Worm (Caenorhabditis elegans): ENCODE data around the gene Y54G11A.9.
A peak's percentile ranks its signal among the peaks of the same experiment; 100 is the strongest.
"Not testable (repeated sequence)": the region's sequence is repeated elsewhere in the genome, so short reads cannot be mapped to it uniquely, and the experiment has no call there.

Gene Y54G11A.9

DNA sequence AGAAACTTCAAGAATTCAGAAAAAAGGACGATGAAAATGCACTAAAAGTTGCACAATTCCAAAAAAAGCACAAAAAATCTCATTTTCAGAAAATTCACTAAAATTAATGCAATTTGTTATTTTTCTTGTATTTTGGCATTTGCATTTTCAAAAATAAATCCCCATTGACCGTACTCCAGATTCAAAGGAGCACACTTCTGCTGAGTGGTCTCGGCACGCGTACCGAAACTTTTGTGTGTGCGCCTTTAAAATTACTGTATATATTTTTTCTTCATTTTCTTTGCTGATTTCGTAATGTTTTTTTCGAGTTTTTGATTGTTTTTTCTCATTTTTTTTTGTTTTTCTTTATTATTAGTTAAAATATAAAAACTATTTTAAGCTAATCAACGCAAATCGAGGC, 34.1 kb downstream of the Y54G11A.9 start:
- TF ChIP-seq mbf-1 (tag; optimal IDR thresholded peaks at IDR 0.05): no peak
- no peak for TF ChIP-seq alr-1 (tag; optimal IDR thresholded peaks at IDR 0.05)
- no peak for TF ChIP-seq lin-13 (GFP tag; optimal IDR thresholded peaks at IDR 0.05)
- no peak for TF ChIP-seq unc-62 (GFP tag; optimal IDR thresholded peaks at IDR 0.05)
- TF ChIP-seq Y55F3AM.14 (GFP tag; optimal IDR thresholded peaks at IDR 0.05): no peak
- TF ChIP-seq snpc-4 (tag; optimal IDR thresholded peaks at IDR 0.05): no peak
- TF ChIP-seq sem-4 (tag; optimal IDR thresholded peaks at IDR 0.05): no peak
- TF ChIP-seq F13H6.1 (tag; optimal IDR thresholded peaks at IDR 0.05): no peak
- no peak for TF ChIP-seq fos-1 (tag; optimal IDR thresholded peaks at IDR 0.05)
- no peak for TF ChIP-seq blmp-1 (tag; optimal IDR thresholded peaks at IDR 0.05; ENCODE audit: insufficient read depth)
- TF ChIP-seq nhr-10 (tag; optimal IDR thresholded peaks at IDR 0.05): no peak
- TF ChIP-seq nhr-12 (tag; optimal IDR thresholded peaks at IDR 0.05): no peak
- TF ChIP-seq mdl-1 (tag; optimal IDR thresholded peaks at IDR 0.05): no peak
- TF ChIP-seq elt-1 (tag; optimal IDR thresholded peaks at IDR 0.05): no peak
- no peak for TF ChIP-seq lin-11 (tag; optimal IDR thresholded peaks at IDR 0.05)
- TF ChIP-seq ama-1 (optimal IDR thresholded peaks at IDR 0.05): no peak
- no peak for TF ChIP-seq nhr-23 (tag; optimal IDR thresholded peaks at IDR 0.05)
- no peak for TF ChIP-seq nhr-129 (tag; optimal IDR thresholded peaks at IDR 0.05)
- TF ChIP-seq mab-5 (tag; optimal IDR thresholded peaks at IDR 0.05): no peak

DNA sequence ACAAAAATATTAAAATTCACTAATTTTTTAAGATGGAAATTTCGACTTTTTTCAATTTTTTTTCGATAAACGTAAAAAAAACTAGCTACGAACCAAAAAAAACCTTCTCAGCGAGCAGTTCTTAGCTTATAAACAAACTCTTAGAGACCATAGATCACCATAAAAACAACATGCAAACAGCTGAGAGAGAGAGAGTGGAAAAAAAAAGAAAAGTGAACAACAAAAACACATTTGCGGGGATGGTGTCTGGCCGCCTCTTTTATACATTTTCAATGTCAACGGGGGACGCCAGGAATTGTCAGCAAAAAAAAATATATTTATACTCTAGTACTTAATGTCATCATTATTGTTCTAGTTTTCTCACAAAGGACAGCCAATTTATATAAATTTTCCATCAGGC, 34.7 kb downstream of the Y54G11A.9 start:
- TF ChIP-seq skn-1 (tag; optimal IDR thresholded peaks at IDR 0.05) (no peak), ztf-4 (tag; optimal IDR thresholded peaks at IDR 0.05) (no peak), unc-55 (GFP tag; optimal IDR thresholded peaks at IDR 0.05) (no peak), ceh-82 (tag; optimal IDR thresholded peaks at IDR 0.05) (no peak)

DNA sequence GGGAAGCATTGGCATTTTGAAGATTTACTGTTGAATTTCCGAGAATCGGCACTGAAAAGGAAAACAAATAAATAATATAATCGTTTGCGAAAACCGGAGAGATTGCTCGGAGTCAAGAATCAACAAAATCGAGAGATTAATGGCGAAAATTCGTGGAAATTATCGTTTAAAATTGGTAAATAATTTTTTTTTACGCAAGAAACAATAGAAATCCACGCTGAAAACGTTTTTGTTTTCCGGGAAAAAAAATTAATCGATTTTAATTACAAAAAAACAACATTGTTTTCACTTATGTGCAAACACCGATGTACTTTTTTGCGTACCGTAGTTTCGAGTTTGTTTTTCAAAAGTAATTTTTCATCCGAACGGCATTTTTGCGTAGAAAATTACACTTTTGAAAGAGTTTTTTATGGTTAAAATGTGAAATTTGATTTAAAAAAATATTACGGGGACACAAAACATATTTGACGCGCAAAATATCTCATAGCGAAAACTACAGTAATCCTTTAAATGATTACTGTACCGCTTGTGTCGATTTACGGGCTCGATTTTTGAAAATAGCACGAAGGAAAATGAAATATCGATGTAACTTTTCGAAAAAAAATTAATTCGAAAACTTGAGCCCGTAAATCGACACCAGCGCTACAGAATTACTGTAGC, 35.4 kb downstream of the Y54G11A.9 start, which contains the start of gene ctl-3:
Gene ctl-3 (minus strand): TSS at position 51 of the 660 bp plus-strand sequence.
- TF ChIP-seq ztf-1 (GFP tag; conservative IDR thresholded peaks at IDR 0.05) (no peak), nhr-12 (tag; optimal IDR thresholded peaks at IDR 0.05) (no peak), ztf-11 (tag; optimal IDR thresholded peaks at IDR 0.05) (no peak), nhr-11 (tag; optimal IDR thresholded peaks at IDR 0.05) (no peak), nhr-10 (tag; optimal IDR thresholded peaks at IDR 0.05) (no peak), nhr-23 (tag; optimal IDR thresholded peaks at IDR 0.05) (no peak), crh-2 (tag; optimal IDR thresholded peaks at IDR 0.05) (no peak), peb-1 (tag; optimal IDR thresholded peaks at IDR 0.05) (no peak), elt-3 (tag; optimal IDR thresholded peaks at IDR 0.05) (no peak), ZK546.5 (tag; optimal IDR thresholded peaks at IDR 0.05) (no peak), sma-3 (GFP tag; optimal IDR thresholded peaks at IDR 0.05) (no peak), mbf-1 (tag; optimal IDR thresholded peaks at IDR 0.05) (no peak), C34F6.9 (tag; optimal IDR thresholded peaks at IDR 0.05) (no peak)

DNA sequence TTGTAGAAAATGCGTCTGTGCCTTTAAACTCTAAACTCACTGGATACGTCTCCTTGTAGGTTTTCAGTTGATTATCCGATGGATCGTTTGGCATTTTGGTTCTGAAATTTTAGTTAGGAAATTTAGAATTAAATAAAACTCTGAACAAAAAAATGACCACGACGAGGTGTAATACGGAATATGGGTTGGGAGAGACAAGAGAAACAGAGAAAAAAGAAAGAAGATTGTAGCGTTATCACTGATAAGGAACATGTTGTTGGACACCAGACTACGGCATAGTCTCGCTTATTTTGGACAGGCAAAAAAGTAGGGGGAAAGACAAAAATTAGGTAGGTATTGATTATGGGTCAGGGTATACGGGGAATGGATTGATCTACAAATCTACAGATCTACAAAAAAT, 40.1 kb downstream of the Y54G11A.9 start, which contains the start of gene ctl-1:
Gene ctl-1 (minus strand): TSS at position 101 of the 400 bp plus-strand sequence.
- TF ChIP-seq elt-1, ztf-4, mbf-1 (tag; optimal IDR thresholded peaks at IDR 0.05): not testable (repeated sequence)

DNA sequence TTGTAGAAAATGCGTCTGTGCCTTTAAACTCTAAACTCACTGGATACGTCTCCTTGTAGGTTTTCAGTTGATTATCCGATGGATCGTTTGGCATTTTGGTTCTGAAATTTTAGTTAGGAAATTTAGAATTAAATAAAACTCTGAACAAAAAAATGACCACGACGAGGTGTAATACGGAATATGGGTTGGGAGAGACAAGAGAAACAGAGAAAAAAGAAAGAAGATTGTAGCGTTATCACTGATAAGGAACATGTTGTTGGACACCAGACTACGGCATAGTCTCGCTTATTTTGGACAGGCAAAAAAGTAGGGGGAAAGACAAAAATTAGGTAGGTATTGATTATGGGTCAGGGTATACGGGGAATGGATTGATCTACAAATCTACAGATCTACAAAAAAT, 44.3 kb downstream of the Y54G11A.9 start, which contains the start of gene ctl-2:
Gene ctl-2 (minus strand): TSS at position 101 of the 400 bp plus-strand sequence.
- not testable (repeated sequence) for TF ChIP-seq sma-3 (GFP tag; optimal IDR thresholded peaks at IDR 0.05); ama-1 (optimal IDR thresholded peaks at IDR 0.05); sem-4 (tag; optimal IDR thresholded peaks at IDR 0.05)

DNA sequence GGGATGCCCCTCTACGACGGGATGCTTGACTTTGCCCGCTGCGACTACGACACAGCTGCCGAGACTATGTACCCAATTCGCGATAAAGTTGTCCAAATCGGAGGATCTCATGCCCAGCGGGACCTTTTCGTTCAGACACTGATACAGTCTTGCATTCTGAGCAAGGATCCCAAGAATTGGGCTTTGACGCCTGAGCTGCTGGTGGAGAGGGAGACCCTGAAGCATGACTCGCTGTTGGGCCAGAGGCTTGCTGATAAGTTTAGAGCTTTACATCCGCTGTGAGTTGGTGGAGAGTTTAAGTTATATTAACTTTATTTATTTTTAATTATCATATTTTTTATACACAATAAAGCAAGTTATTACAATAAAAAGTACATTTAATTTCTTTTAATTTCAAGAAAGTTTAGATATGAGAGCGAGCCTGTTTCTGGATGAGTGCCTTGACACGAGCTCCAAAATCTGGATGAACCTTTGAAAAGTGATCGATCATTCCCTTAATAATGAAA, 46.9 kb downstream of the Y54G11A.9 start:
- TF ChIP-seq Y55F3AM.14 (GFP tag; optimal IDR thresholded peaks at IDR 0.05) (no peak), mdl-1 (tag; optimal IDR thresholded peaks at IDR 0.05) (no peak), nhr-77 (tag; optimal IDR thresholded peaks at IDR 0.05) (no peak), gmeb-1 (tag; optimal IDR thresholded peaks at IDR 0.05) (peak; percentile 3), nhr-25 (tag; optimal IDR thresholded peaks at IDR 0.05) (no peak), elt-3 (tag; optimal IDR thresholded peaks at IDR 0.05) (no peak), nhr-11 (tag; optimal IDR thresholded peaks at IDR 0.05) (no peak), lin-11 (tag; optimal IDR thresholded peaks at IDR 0.05) (no peak), sma-3 (GFP tag; optimal IDR thresholded peaks at IDR 0.05) (no peak), lin-13 (GFP tag; optimal IDR thresholded peaks at IDR 0.05) (peak; percentile 24), nhr-237 (tag; optimal IDR thresholded peaks at IDR 0.05) (no peak), nhr-6 (tag; optimal IDR thresholded peaks at IDR 0.05) (no peak)

Measured in whole organism, L2 larva.